Worm (Caenorhabditis elegans) whole organism, mixed stage, embryonic: ENCODE data around the gene msp-40.

Experiments used
- blmp-1 ChIP-seq: fragments of 150-350 bp; optimal IDR thresholded peaks from 2 replicates; lab custom pipeline; 2014; ENCODE audit warnings: missing biosample characterization, missing genetic modification characterization
- elt-3 ChIP-seq: fragments of 150-350 bp; optimal IDR thresholded peaks from 2 replicates; lab custom pipeline; 2014; ENCODE audit warnings: missing biosample characterization, missing genetic modification characterization
- lin-13 ChIP-seq: fragments of 150-350 bp; optimal IDR thresholded peaks from 2 replicates; lab custom pipeline; 2014; ENCODE audit warnings: missing biosample characterization, missing genetic modification characterization
- nhr-12 ChIP-seq: fragments of 150-350 bp; optimal IDR thresholded peaks from 2 replicates; lab custom pipeline; 2014; ENCODE audit warnings: missing biosample characterization, missing genetic modification characterization
- nhr-237 ChIP-seq: fragments of 150-350 bp; optimal IDR thresholded peaks from 2 replicates; lab custom pipeline; 2014; ENCODE audit warnings: missing biosample characterization, missing genetic modification characterization
- snpc-4 ChIP-seq: fragments of 150-350 bp; optimal IDR thresholded peaks from 2 replicates; lab custom pipeline; 2014; ENCODE audit warnings: missing biosample characterization, missing genetic modification characterization
- sptf-1 ChIP-seq: sonication (generic microtip); optimal IDR thresholded peaks from 2 replicates; lab custom pipeline; 2017; ENCODE audit warnings: mild to moderate bottlenecking, missing genetic modification characterization, moderate library complexity, missing compliant biosample characterization
- tbx-8 ChIP-seq: fragments of 200-800 bp; sonication (Bioruptor generic); optimal IDR thresholded peaks from 2 replicates; lab custom pipeline; 2018; ENCODE audit warnings: mild to moderate bottlenecking, missing genetic modification characterization, moderate library complexity, missing compliant biosample characterization
- unc-39 ChIP-seq: fragments of 150-350 bp; optimal IDR thresholded peaks from 2 replicates; lab custom pipeline; 2014; ENCODE audit warnings: missing biosample characterization, missing genetic modification characterization
- unc-62 ChIP-seq: fragments of 150-350 bp; optimal IDR thresholded peaks from 2 replicates; lab custom pipeline; 2014; ENCODE audit warnings: missing biosample characterization, missing genetic modification reagents, missing genetic modification characterization

- TF ChIP-seq tbx-8 (no peak), unc-62 (GFP tag; lab: Kevin White, UChicago) (no peak), lin-13 (tag; lab: Kevin White, UChicago) (no peak), nhr-12 (tag; lab: Kevin White, UChicago) (no peak), elt-3 (tag; lab: Kevin White, UChicago) (no peak), sptf-1 (tag; lab: Kevin White, UChicago) (no peak), unc-39 (tag; lab: Kevin White, UChicago) (no peak), snpc-4 (tag; lab: Kevin White, UChicago) (no peak), nhr-237 (tag; lab: Kevin White, UChicago) (no peak), blmp-1 (tag; lab: Kevin White, UChicago) (no peak)
Observed at ce11 chrII:4849885-4850284, 24.7 kb downstream of the msp-40 start, which contains the start of gene T23B7.3.
